Fruit fly (Drosophila melanogaster): Measurements from ENCODE around the gene Scsalpha1.

The Scsalpha1 gene

DNA sequence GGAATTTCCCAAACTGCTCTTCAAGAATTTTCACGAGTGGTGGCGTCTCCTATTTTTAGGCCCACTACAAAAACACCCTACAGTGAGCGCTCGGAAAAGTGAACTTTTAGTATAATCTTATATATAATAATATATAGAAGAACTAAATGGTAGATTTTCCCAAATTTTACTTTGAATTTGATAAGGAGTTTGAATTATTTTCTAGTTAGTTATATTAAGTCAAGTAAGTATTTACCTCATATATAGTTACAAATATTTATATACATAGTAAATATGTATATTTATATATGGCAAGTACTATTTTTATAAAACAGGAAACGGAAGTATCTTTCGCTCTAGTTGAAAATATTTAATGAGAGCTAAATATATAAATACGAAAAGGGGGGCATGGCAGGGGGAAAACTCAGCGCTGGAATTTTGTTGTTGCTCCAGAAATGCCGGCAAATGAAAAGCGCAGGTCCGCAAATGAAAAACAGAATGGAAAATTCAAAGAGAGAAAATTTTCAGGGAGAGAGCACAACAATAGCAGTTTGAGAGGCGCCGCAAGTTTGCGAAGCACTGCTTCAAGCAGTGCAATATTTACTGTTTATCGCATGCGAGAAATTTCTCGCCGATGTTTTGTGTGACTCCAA lies 25.1 kb upstream of the Scsalpha1 start (continued):
- no peak for TF ChIP-seq CG17912 (GFP tag; optimal IDR thresholded peaks at IDR 0.05)
- TF ChIP-seq slou (GFP tag; optimal IDR thresholded peaks at IDR 0.05): no peak
- no peak for TF ChIP-seq fd102C (GFP tag; optimal IDR thresholded peaks at IDR 0.05)
- peak; percentile 26 for TF ChIP-seq Side (GFP tag; optimal IDR thresholded peaks at IDR 0.05)
- peak; percentile 36; the same call in 1 of the 2 replicates for TF ChIP-seq inv (GFP tag; IDR thresholded peaks at IDR 0.05; ENCODE audit: partially characterized antibody)
- TF ChIP-seq CG12942 (GFP tag; optimal IDR thresholded peaks at IDR 0.05): no peak
- TF ChIP-seq chinmo (GFP tag; IDR thresholded peaks at IDR 0.05; ENCODE audit: partially characterized antibody): peak; percentile 86; the same call in 2 of the 4 replicates
- TF ChIP-seq sisA (GFP tag; IDR thresholded peaks at IDR 0.05): no peak
- no peak for TF ChIP-seq Ada2b (GFP tag; IDR thresholded peaks at IDR 0.05)
- peak; percentile 33 for TF ChIP-seq CG13894 (tag; optimal IDR thresholded peaks at IDR 0.05)
- TF ChIP-seq CG10267 (tag; optimal IDR thresholded peaks at IDR 0.05): peak; percentile 52
- peak; percentile 43 for TF ChIP-seq CG7839 (tag; optimal IDR thresholded peaks at IDR 0.05)
- 0 out of 4 replicates have a peak, but pooled peaks have one; percentile 56 for TF ChIP-seq Dll (GFP tag; IDR thresholded peaks at IDR 0.05; ENCODE audit: partially characterized antibody)
- TF ChIP-seq CG6683 (GFP tag; optimal IDR thresholded peaks at IDR 0.05): no peak
- TF ChIP-seq pum (GFP tag; optimal IDR thresholded peaks at IDR 0.05): no peak
- no peak for TF ChIP-seq CG12155 (GFP tag; optimal IDR thresholded peaks at IDR 0.05)
- TF ChIP-seq CG1603 (tag; optimal IDR thresholded peaks at IDR 0.05): peak; percentile 31
- peak; percentile 13 for TF ChIP-seq sug (tag; optimal IDR thresholded peaks at IDR 0.05)
- TF ChIP-seq CG34422 (GFP tag; IDR thresholded peaks at IDR 0.05): peak; percentile 71; the same call in 1 of the 3 replicates
- no peak for TF ChIP-seq wor (GFP tag; IDR thresholded peaks at IDR 0.05)
- no peak for TF ChIP-seq HLH3B (GFP tag; IDR thresholded peaks at IDR 0.05)
- TF ChIP-seq Atf3 (GFP tag; optimal IDR thresholded peaks at IDR 0.05): no peak
- no peak for TF ChIP-seq MESR4 (GFP tag; optimal IDR thresholded peaks at IDR 0.05)
- no peak for TF ChIP-seq Hr78 (GFP tag; optimal IDR thresholded peaks at IDR 0.05)
- TF ChIP-seq H15 (GFP tag; IDR thresholded peaks at IDR 0.05): peak; percentile 52; the same call in 2 of the 3 replicates
- peak; percentile 23; the same call in 1 of the 2 replicates for TF ChIP-seq vvl (GFP tag; IDR thresholded peaks at IDR 0.05)
- TF ChIP-seq al (GFP tag; IDR thresholded peaks at IDR 0.05): peak; percentile 19; the same call in 1 of the 2 replicates
- TF ChIP-seq CG32772 (GFP tag; IDR thresholded peaks at IDR 0.05): no peak
- peak; percentile 51 for TF ChIP-seq Blimp-1 (GFP tag; optimal IDR thresholded peaks at IDR 0.05)
- TF ChIP-seq dysf (GFP tag; IDR thresholded peaks at IDR 0.05): 0 out of 3 replicates have a peak, but pooled peaks have one; percentile 49
- TF ChIP-seq CG11247 (GFP tag; IDR thresholded peaks at IDR 0.05): peak; percentile 7; the same call in 1 of the 2 replicates
- TF ChIP-seq Meics (GFP tag; optimal IDR thresholded peaks at IDR 0.05): peak; percentile 14
- no peak for TF ChIP-seq sr (GFP tag; IDR thresholded peaks at IDR 0.05)
- TF ChIP-seq CG17829 (tag; optimal IDR thresholded peaks at IDR 0.05): peak; percentile 37
- TF ChIP-seq emc (GFP tag; optimal IDR thresholded peaks at IDR 0.05): no peak
- TF ChIP-seq usp (GFP tag; optimal IDR thresholded peaks at IDR 0.05): no peak
- no peak for TF ChIP-seq gt (GFP tag; IDR thresholded peaks at IDR 0.05)
- 0 out of 2 replicates have a peak, but pooled peaks have one; percentile 6 for TF ChIP-seq Ptx1 (GFP tag; IDR thresholded peaks at IDR 0.05)
- peak; percentile 81 for TF ChIP-seq CG42726 (GFP tag; IDR thresholded peaks at IDR 0.05; ENCODE audit: partially characterized antibody)
- no peak for TF ChIP-seq CG4854 (GFP tag; optimal IDR thresholded peaks at IDR 0.05)
- no peak for TF ChIP-seq CG10959 (GFP tag; IDR thresholded peaks at IDR 0.05)
- peak; percentile 79 for TF ChIP-seq Opbp (GFP tag; IDR thresholded peaks at IDR 0.05; ENCODE audit: partially characterized antibody)
- no peak for TF ChIP-seq pros (GFP tag; optimal IDR thresholded peaks at IDR 0.05)
- TF ChIP-seq NfI (GFP tag; optimal IDR thresholded peaks at IDR 0.05): peak; percentile 52
- TF ChIP-seq CG10431 (GFP tag; optimal IDR thresholded peaks at IDR 0.05): no peak
- TF ChIP-seq Ssrp (tag; optimal IDR thresholded peaks at IDR 0.05): peak; percentile 9
- no peak for TF ChIP-seq CG2875 (GFP tag; optimal IDR thresholded peaks at IDR 0.05)
- peak; percentile 52 for TF ChIP-seq CG11504 (tag; optimal IDR thresholded peaks at IDR 0.05)
- TF ChIP-seq CG12236 (GFP tag; optimal IDR thresholded peaks at IDR 0.05): no peak

Data from whole organism, embryonic.